Fruit fly (Drosophila melanogaster): Measurements from ENCODE around the gene Krn.

Krn gene

DNA sequence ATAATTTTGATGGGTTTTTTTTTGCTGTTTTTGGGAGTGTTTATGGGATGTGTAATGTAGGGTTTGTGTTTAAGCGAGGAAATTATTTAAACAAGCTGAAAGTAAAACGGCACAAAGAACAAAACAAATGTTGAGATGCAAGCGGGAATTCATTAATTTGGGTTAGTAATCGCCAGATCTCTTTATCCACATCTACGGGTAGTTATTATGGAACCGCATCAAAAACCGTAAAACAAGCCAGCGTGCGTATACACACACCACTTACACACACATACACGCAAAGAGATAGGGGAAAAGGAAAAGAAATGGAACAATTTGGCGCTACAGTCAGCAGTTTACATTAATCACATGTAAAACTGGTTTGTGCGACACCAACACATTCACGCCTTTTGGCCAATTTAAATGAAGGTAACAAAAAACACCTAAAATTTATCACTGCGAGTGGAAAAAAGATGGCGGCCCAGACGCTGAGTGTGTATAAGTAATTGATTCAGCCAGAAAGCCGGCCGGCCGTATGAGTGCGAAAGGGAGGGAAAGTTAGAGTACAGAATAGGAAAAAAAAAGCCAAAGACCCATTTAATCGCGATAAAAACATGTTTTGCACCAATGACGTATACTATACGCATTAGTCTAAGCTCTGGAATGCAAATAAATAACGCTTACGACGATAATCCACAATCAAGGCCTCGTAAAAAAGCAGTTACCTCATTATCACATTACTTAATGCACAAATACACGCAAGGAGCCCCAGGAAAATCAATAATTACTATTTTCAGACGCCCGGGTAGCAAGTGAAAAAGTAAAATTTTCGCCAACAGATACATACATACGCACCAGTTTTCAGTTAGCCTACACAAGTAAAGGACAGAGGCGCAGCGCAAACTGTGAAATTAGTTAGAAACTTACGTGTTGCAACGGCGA is 9.8 kb downstream of the Krn start:
- TF ChIP-seq Sin3A (optimal IDR thresholded peaks at IDR 0.05) (no peak), Myc (optimal IDR thresholded peaks at IDR 0.05) (no peak), ttk (optimal IDR thresholded peaks at IDR 0.05) (no peak), insv (optimal IDR thresholded peaks at IDR 0.05) (no peak), h (optimal IDR thresholded peaks at IDR 0.05) (no peak), psq (optimal IDR thresholded peaks at IDR 0.05) (no peak)

DNA sequence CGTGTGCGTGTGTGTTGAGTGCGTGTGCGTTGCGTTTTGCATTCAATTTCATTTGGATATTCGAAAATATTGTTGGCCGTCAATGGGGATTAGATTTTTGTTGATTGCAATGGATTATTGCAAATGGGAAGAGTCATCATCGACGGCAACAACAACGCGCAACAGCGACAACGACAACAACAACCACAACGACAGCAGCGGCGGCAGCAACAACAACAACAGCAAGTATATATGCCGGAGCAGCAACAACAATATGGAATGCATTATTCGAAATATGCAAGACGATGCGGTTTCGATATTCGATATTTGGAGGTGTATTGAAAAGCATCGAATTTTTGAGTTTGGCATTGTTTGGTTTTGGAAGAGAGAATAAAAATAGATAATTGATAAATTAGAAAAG is 12.1 kb downstream of the Krn start:
- TF ChIP-seq h (optimal IDR thresholded peaks at IDR 0.05) (no peak), insv (optimal IDR thresholded peaks at IDR 0.05) (no peak), psq (optimal IDR thresholded peaks at IDR 0.05) (no peak), Myc (optimal IDR thresholded peaks at IDR 0.05) (no peak), ttk (optimal IDR thresholded peaks at IDR 0.05) (no peak), Sin3A (optimal IDR thresholded peaks at IDR 0.05) (no peak)

DNA sequence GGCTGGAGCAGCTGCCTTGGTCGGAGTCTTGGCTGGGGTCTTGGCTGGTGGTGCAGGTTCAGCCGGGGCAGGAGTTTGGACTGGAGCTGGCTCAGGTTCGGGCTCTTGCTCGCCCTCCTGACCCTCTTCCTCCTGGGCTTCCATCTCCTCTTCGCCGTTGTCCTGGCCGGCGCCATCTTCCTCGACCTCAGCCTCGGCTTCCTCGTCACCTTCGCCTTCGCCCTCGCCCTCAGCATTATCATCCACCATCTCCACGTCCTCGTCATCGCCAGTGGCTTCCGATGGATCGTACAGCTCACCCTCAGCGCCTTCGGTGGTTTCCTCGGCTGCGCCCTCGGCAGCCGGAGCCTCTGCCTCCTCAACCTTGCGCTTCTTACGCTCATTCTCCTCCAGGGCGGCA is 15.4 kb downstream of the Krn start:
- TF ChIP-seq Myc (optimal IDR thresholded peaks at IDR 0.05) (no peak), insv (optimal IDR thresholded peaks at IDR 0.05) (no peak), h (optimal IDR thresholded peaks at IDR 0.05) (no peak), psq (optimal IDR thresholded peaks at IDR 0.05) (no peak)

DNA sequence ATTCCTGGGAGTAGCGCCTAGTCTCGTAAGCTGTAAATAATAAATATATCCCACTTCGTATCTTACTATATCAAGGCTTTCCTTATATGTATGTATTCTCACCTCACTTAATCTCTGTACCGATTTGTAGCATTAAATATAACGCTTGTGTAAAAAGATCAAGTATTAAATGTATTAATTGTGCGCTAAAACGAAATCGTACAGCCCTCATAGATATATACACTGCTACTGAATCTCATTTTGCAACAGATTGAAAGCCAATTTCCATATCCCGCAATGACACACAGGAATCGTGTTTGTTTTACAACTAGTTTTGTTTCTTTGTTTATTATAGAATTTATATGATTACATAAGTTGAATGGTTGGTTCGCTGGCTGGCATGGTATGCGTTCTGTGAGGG is 16.3 kb downstream of the Krn start:
- TF ChIP-seq psq (optimal IDR thresholded peaks at IDR 0.05) (no peak), h (optimal IDR thresholded peaks at IDR 0.05) (no peak), Myc (optimal IDR thresholded peaks at IDR 0.05) (no peak), insv (optimal IDR thresholded peaks at IDR 0.05) (no peak), ttk (optimal IDR thresholded peaks at IDR 0.05) (no peak), Sin3A (optimal IDR thresholded peaks at IDR 0.05) (no peak)

DNA sequence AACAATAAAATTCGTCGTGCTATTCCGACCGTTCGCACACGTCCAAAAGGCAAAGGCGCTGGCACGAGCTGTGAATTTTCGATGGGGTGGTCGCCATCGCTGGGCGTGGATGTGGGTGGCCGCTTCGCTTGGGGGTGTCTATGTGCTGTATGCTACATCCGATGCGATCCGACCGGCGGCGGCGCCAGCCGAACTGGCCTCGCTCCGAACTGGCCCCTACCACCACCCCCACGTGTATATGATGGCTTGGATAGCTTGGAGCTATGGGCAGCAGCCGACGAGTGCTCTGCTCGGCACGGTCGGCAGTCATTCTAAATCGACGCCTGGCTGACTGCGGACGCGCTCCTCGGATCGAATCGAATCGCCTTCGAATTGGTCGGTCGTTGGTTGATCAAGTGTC is 20.9 kb downstream of the Krn start, which contains the start of gene CG7497:
TSS of gene CG7497 (plus strand) at position 308 of the 400 bp plus-strand sequence.
- TF ChIP-seq Sin3A (optimal IDR thresholded peaks at IDR 0.05): no peak
- no peak for TF ChIP-seq psq (optimal IDR thresholded peaks at IDR 0.05)
- TF ChIP-seq ttk (optimal IDR thresholded peaks at IDR 0.05): no peak
- no peak for TF ChIP-seq insv (optimal IDR thresholded peaks at IDR 0.05)
- no peak for TF ChIP-seq h (optimal IDR thresholded peaks at IDR 0.05)
- TF ChIP-seq Myc (optimal IDR thresholded peaks at IDR 0.05): no peak

DNA sequence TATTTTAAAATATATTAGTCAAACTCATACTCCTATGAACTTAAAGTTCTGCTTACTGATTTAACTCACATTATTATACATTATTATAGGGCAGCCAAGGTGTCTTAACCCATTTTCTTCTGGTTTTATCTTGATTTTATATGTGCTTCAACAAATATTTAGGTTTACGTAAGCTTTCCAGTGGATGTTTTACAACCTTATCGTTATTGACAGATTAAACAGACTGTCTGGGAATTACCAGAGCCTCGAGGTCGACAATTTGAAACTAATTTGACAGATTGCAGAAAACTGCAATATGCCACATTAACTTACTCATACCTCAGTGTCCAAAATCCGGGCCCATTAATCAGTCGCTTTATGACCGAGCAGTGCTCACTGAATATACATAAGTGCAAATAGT is 22.8 kb downstream of the Krn start:
- TF ChIP-seq h (optimal IDR thresholded peaks at IDR 0.05): no peak
- TF ChIP-seq ttk (optimal IDR thresholded peaks at IDR 0.05): no peak
- no peak for TF ChIP-seq Myc (optimal IDR thresholded peaks at IDR 0.05)
- no peak for TF ChIP-seq insv (optimal IDR thresholded peaks at IDR 0.05)
- TF ChIP-seq psq (optimal IDR thresholded peaks at IDR 0.05): no peak
- no peak for TF ChIP-seq Sin3A (optimal IDR thresholded peaks at IDR 0.05)

DNA sequence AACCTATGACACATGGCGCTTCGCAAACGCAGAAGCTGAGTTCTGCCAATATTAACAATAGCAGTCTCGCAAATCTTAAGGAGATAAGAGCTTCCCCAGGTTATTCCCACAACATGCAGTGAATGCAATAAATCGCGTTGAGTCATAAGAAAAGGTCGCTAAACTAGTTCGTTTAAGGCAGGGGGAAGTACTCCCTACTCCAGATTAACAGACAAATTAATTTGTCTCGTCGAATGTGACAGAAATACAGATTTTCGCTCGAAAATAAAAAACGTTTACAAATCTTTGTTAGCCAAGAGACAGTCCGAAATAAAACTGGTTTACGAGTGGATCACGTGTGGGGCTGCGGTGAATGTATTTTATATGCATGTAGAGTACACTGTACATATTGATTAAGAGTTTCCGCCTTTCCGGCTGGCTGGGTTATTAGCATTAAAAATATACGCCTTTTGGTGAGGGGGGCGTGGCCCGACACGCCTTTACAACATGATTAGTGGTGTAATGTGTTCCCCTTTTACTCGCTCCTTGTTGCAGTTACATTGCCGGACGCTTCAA is 28.4 kb downstream of the Krn start:
- no peak for TF ChIP-seq Sin3A (optimal IDR thresholded peaks at IDR 0.05)
- no peak for TF ChIP-seq Myc (optimal IDR thresholded peaks at IDR 0.05)
- TF ChIP-seq ttk (optimal IDR thresholded peaks at IDR 0.05): no peak
- TF ChIP-seq h (optimal IDR thresholded peaks at IDR 0.05): no peak
- no peak for TF ChIP-seq insv (optimal IDR thresholded peaks at IDR 0.05)
- TF ChIP-seq psq (optimal IDR thresholded peaks at IDR 0.05): no peak

DNA sequence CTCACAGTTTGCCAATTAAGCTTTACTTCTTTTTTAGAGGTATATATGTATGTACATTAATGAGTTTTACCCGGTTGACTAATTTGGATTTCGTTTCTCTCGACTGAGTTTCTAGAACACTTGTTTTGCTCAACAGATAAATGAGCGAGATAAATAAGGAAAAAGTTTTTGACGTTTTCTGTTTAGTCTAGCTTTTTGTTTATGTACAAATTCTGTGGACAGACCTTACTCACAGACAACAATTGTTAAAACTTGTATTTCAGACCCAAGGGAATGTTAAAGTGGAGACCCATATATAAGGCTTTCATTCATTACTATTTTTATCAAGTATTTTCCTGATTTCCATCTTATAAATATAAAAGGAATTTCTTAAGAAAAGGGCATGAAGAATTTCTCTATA is 29.1 kb downstream of the Krn start:
- TF ChIP-seq Sin3A (optimal IDR thresholded peaks at IDR 0.05) (no peak), h (optimal IDR thresholded peaks at IDR 0.05) (no peak), Myc (optimal IDR thresholded peaks at IDR 0.05) (no peak), ttk (optimal IDR thresholded peaks at IDR 0.05) (no peak), insv (optimal IDR thresholded peaks at IDR 0.05) (no peak), psq (optimal IDR thresholded peaks at IDR 0.05) (no peak)

DNA sequence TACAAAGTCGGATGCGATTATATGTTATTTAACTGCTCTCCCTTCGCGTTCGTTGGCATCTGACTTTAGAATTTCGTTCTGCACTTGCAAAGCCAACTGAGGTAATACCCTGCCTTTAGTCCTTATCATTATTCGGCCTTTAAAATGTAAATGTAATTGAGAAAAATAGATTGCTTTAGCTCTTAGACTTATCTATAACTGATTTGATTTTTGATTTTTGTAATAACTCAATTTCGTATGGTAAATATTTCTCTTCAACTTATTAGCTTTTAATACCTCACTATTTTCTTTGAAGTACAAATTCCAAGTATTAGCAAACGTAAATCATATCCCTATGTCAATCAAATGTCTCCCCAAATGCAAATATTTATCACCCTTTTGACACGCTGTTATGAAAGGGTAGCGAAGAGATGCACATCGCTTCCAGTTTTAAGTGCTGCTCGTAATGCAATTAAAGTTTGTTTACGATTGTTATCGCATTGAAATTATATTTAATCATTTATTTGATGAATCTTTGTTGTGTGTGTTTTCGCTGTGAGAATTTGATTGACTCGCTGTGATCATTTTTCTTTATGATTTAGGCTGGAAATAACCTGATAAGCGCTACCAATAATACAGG is 29.8 kb downstream of the Krn start:
- TF ChIP-seq Sin3A (optimal IDR thresholded peaks at IDR 0.05) (no peak), psq (optimal IDR thresholded peaks at IDR 0.05) (no peak), h (optimal IDR thresholded peaks at IDR 0.05) (no peak), ttk (optimal IDR thresholded peaks at IDR 0.05) (no peak), Myc (optimal IDR thresholded peaks at IDR 0.05) (no peak), insv (optimal IDR thresholded peaks at IDR 0.05) (no peak)

DNA sequence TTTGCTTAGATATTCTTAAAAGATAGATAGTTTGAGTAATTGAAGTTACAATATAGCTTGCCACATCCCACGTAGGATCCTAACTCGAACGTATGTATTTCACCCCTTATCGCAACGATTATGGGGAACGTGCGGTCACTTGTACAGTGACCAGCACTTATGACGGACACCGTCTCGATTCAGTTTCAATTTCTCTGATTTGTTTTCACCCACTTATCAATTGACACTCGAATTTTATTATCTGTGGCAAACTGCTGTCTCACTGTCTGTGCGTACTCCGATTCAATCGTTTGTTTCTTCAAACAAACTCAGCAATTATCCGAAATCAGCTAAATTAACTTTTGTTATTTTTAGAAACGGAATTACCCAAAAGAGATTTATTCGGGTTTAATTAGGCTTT is 31.1 kb downstream of the Krn start:
- TF ChIP-seq ttk (optimal IDR thresholded peaks at IDR 0.05): no peak
- TF ChIP-seq Myc (optimal IDR thresholded peaks at IDR 0.05): no peak
- no peak for TF ChIP-seq insv (optimal IDR thresholded peaks at IDR 0.05)
- no peak for TF ChIP-seq Sin3A (optimal IDR thresholded peaks at IDR 0.05)
- TF ChIP-seq h (optimal IDR thresholded peaks at IDR 0.05): no peak
- no peak for TF ChIP-seq psq (optimal IDR thresholded peaks at IDR 0.05)

DNA sequence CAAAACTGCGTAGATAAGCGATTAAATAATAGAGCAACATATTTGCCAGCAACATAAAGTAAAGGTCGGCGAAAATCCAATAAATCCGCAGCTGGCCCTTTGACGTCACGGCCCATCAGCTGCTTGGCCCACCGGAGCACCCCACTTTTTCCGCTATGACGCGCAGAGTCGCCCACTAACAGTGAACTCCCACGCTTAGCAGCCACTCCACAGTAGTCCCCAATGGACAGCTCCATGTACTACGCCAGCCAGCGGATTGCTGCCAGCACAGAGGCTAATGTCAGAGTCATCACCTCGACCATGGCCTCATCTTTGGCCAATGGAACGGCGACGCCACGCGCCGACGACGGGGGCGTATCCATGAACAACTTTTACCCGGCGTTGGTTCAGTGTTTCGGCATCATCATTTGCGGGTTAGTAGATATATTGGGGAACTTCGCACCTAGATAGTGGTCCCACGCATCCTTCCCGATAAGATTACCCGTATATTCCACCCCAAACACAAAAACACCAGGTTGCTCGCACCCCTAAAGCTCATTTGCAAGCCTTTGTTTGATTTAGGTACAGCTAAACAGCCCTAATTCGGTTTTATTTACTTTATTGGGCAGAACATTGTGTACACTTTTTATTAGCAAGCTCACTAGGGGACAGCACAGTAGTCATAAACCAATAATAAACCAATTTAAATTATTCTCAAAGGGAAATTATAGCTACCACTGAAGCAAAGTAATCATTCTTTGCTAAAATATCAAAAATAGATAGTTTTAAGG is 31.8 kb downstream of the Krn start:
- no peak for TF ChIP-seq psq (optimal IDR thresholded peaks at IDR 0.05)
- TF ChIP-seq insv (optimal IDR thresholded peaks at IDR 0.05): no peak
- no peak for TF ChIP-seq h (optimal IDR thresholded peaks at IDR 0.05)
- no peak for TF ChIP-seq ttk (optimal IDR thresholded peaks at IDR 0.05)
- TF ChIP-seq Sin3A (optimal IDR thresholded peaks at IDR 0.05): no peak
- no peak for TF ChIP-seq Myc (optimal IDR thresholded peaks at IDR 0.05)
